In genomic region chrII:2340974-2341373, ce11 we compare ENCODE assay signal across 8 worm cellular contexts.
TF ChIP-seq lines count a peak whose summit lies in the region.

No protein-coding gene starts in this region.

TF ChIP-seq in whole organism, L1 larva, 84 proteins besides CTCF, POLR2A, EP300 and RAD21 (continues in another document):
- no peak for TF ChIP-seq dpl-1 (GFP tag; optimal IDR thresholded peaks at IDR 0.05; lab: Kevin White, UChicago)
- TF ChIP-seq fkh-8 (tag; optimal IDR thresholded peaks at IDR 0.05; lab: Kevin White, UChicago): no peak
- peak; percentile 6 for TF ChIP-seq snu-23 (GFP tag; optimal IDR thresholded peaks at IDR 0.05; lab: Kevin White, UChicago)
- peak; percentile 78 for TF ChIP-seq rnt-1 (tag; optimal IDR thresholded peaks at IDR 0.05; lab: Kevin White, UChicago)
- TF ChIP-seq nhr-19 (GFP tag; conservative IDR thresholded peaks at IDR 0.05; lab: Robert Waterston, UW): no peak
- TF ChIP-seq lsy-2 (tag; optimal IDR thresholded peaks at IDR 0.05; lab: Kevin White, UChicago): peak in 1 of 2 experiments; percentile 10
- TF ChIP-seq lin-14 (GFP tag; optimal IDR thresholded peaks at IDR 0.05; lab: Kevin White, UChicago): peak; percentile 61
- no peak for TF ChIP-seq elt-2 (tag; optimal IDR thresholded peaks at IDR 0.05; lab: Kevin White, UChicago)
- no peak for TF ChIP-seq mab-9 (GFP tag; IDR thresholded peaks at IDR 0.05; lab: Robert Waterston, UW)
- no peak for TF ChIP-seq C34B4.2 (tag; optimal IDR thresholded peaks at IDR 0.05; lab: Kevin White, UChicago)
- peak; percentile 4 for TF ChIP-seq F16B12.6 (tag; optimal IDR thresholded peaks at IDR 0.05; lab: Kevin White, UChicago)

TF ChIP-seq in whole organism, L2 larva, 48 proteins besides CTCF, POLR2A, EP300 and RAD21:
- TF ChIP-seq skn-1 (tag; optimal IDR thresholded peaks at IDR 0.05; lab: Kevin White, UChicago): no peak
- TF ChIP-seq unc-55 (GFP tag; optimal IDR thresholded peaks at IDR 0.05; lab: Kevin White, UChicago): peak; percentile 26
- TF ChIP-seq lsy-2 (tag; optimal IDR thresholded peaks at IDR 0.05; lab: Kevin White, UChicago): peak in 1 of 2 experiments; percentile 38
- peak; percentile 14 for TF ChIP-seq crh-2 (tag; optimal IDR thresholded peaks at IDR 0.05; lab: Kevin White, UChicago)

TF ChIP-seq in whole organism, L3 larva, 47 proteins besides CTCF, POLR2A, EP300 and RAD21 (continues in another document):
- TF ChIP-seq egl-5 (tag; optimal IDR thresholded peaks at IDR 0.05; lab: Kevin White, UChicago): no peak
- no peak for TF ChIP-seq ceh-28 (tag; optimal IDR thresholded peaks at IDR 0.05; lab: Kevin White, UChicago)
- TF ChIP-seq nhr-12 (tag; optimal IDR thresholded peaks at IDR 0.05; lab: Kevin White, UChicago): no peak
- no peak for TF ChIP-seq nhr-67 (tag; optimal IDR thresholded peaks at IDR 0.05; lab: Kevin White, UChicago)
- peak; percentile 14 for TF ChIP-seq nfya-1 (tag; optimal IDR thresholded peaks at IDR 0.05; lab: Kevin White, UChicago; ENCODE audit: insufficient read depth)
- TF ChIP-seq elt-3 (tag; optimal IDR thresholded peaks at IDR 0.05; lab: Kevin White, UChicago): no peak
- peak; percentile 42 for TF ChIP-seq hmg-11 (tag; optimal IDR thresholded peaks at IDR 0.05; lab: Kevin White, UChicago)
- TF ChIP-seq ceh-82 (tag; optimal IDR thresholded peaks at IDR 0.05; lab: Kevin White, UChicago): no peak
- no peak for TF ChIP-seq pqm-1 (tag; optimal IDR thresholded peaks at IDR 0.05; lab: Kevin White, UChicago)
- TF ChIP-seq ztf-4 (tag; optimal IDR thresholded peaks at IDR 0.05; lab: Kevin White, UChicago): no peak
- no peak for TF ChIP-seq lin-39 (tag; optimal IDR thresholded peaks at IDR 0.05; lab: Kevin White, UChicago)
- TF ChIP-seq elt-2 (tag; optimal IDR thresholded peaks at IDR 0.05; lab: Kevin White, UChicago): peak; percentile 5
- TF ChIP-seq elt-1 (tag; optimal IDR thresholded peaks at IDR 0.05; lab: Kevin White, UChicago): no peak
- TF ChIP-seq unc-62 (GFP tag; optimal IDR thresholded peaks at IDR 0.05; lab: Kevin White, UChicago): no peak

TF ChIP-seq in whole organism, L4 larva, 104 proteins besides CTCF, POLR2A, EP300 and RAD21 (continues in another document):
- no peak for TF ChIP-seq daf-16 (GFP tag; optimal IDR thresholded peaks at IDR 0.05; lab: Kevin White, UChicago)
- peak; percentile 17 for TF ChIP-seq daf-16 (tag; optimal IDR thresholded peaks at IDR 0.05; lab: Kevin White, UChicago)
- TF ChIP-seq R02D3.7 (tag; optimal IDR thresholded peaks at IDR 0.05; lab: Kevin White, UChicago): peak; percentile 23
- no peak for TF ChIP-seq gei-8 (GFP tag; optimal IDR thresholded peaks at IDR 0.05; lab: Kevin White, UChicago)
- peak; percentile 76 for TF ChIP-seq aha-1 (tag; lab: Kevin White, UChicago)
- TF ChIP-seq lin-38 (GFP tag; IDR thresholded peaks at IDR 0.05; lab: Robert Waterston, UW): no peak
- no peak for TF ChIP-seq fkh-10 (GFP tag; optimal IDR thresholded peaks at IDR 0.05; lab: Kevin White, UChicago)
- no peak for TF ChIP-seq lir-3 (tag; optimal IDR thresholded peaks at IDR 0.05; lab: Kevin White, UChicago)
- no peak for TF ChIP-seq zip-11 (GFP tag; IDR thresholded peaks at IDR 0.05; lab: Robert Waterston, UW)
- TF ChIP-seq hlh-30 (tag; optimal IDR thresholded peaks at IDR 0.05; lab: Kevin White, UChicago; ENCODE audit: insufficient read depth): peak; percentile 22
- TF ChIP-seq lsy-2 (tag; optimal IDR thresholded peaks at IDR 0.05; lab: Kevin White, UChicago): peak in 1 of 2 experiments; percentile 38
- TF ChIP-seq hmg-1.1 (GFP tag; IDR thresholded peaks at IDR 0.05; lab: Robert Waterston, UW): 0 out of 2 replicates have a peak, but pooled peaks have one; percentile 23
- peak; percentile 12 for TF ChIP-seq mes-2 (tag; optimal IDR thresholded peaks at IDR 0.05; lab: Kevin White, UChicago; ENCODE audit: poor library complexity, severe bottlenecking)

TF ChIP-seq in whole organism, early embryonic, 17 proteins besides CTCF, POLR2A, EP300 and RAD21:
- TF ChIP-seq ets-7 (tag; optimal IDR thresholded peaks at IDR 0.05; lab: Kevin White, UChicago): no peak
- no peak for TF ChIP-seq pes-1 (GFP tag; IDR thresholded peaks at IDR 0.05; lab: Robert Waterston, UW)
- TF ChIP-seq F13C5.2 (tag; optimal IDR thresholded peaks at IDR 0.05; lab: Kevin White, UChicago): peak; percentile 15
- TF ChIP-seq B0310.2 (tag; optimal IDR thresholded peaks at IDR 0.05; lab: Kevin White, UChicago): no peak

TF ChIP-seq in whole organism, late embryonic, 69 proteins besides CTCF, POLR2A, EP300 and RAD21:
- no peak for TF ChIP-seq tbx-7 (tag; optimal IDR thresholded peaks at IDR 0.05; lab: Kevin White, UChicago)
- TF ChIP-seq nhr-11 (tag; optimal IDR thresholded peaks at IDR 0.05; lab: Kevin White, UChicago): no peak
- peak; percentile 92 for TF ChIP-seq rnt-1 (tag; optimal IDR thresholded peaks at IDR 0.05; lab: Kevin White, UChicago)
- TF ChIP-seq ceh-19 (GFP tag; optimal IDR thresholded peaks at IDR 0.05; lab: Kevin White, UChicago): no peak
- TF ChIP-seq hlh-15 (tag; optimal IDR thresholded peaks at IDR 0.05; lab: Kevin White, UChicago): no peak
- TF ChIP-seq nfya-1 (tag; optimal IDR thresholded peaks at IDR 0.05; lab: Kevin White, UChicago): peak; percentile 28

TF ChIP-seq in whole organism, mixed stage, embryonic, 35 proteins besides CTCF, POLR2A, EP300 and RAD21:
- TF ChIP-seq lin-13 (tag; optimal IDR thresholded peaks at IDR 0.05; lab: Kevin White, UChicago): no peak
- TF ChIP-seq ces-1 (GFP tag; optimal IDR thresholded peaks at IDR 0.05; lab: Kevin White, UChicago): peak; percentile 26
- TF ChIP-seq M03D4.4 (tag; optimal IDR thresholded peaks at IDR 0.05; lab: Kevin White, UChicago): no peak
- no peak for TF ChIP-seq elt-3 (tag; optimal IDR thresholded peaks at IDR 0.05; lab: Kevin White, UChicago)
- no peak for TF ChIP-seq nhr-76 (tag; optimal IDR thresholded peaks at IDR 0.05; lab: Kevin White, UChicago)
- TF ChIP-seq hlh-1 (tag; optimal IDR thresholded peaks at IDR 0.05; lab: Kevin White, UChicago): peak; percentile 37

TF ChIP-seq in whole organism, young adult, 124 proteins besides CTCF, POLR2A, EP300 and RAD21:
- TF ChIP-seq hmg-1.2 (GFP tag; IDR thresholded peaks at IDR 0.05; lab: Robert Waterston, UW) (peak; percentile 47; the same call in 1 of the 2 replicates), snpc-3.4 (tag; optimal IDR thresholded peaks at IDR 0.05; lab: Kevin White, UChicago) (no peak), zfh-2 (GFP tag; conservative IDR thresholded peaks at IDR 0.05; lab: Robert Waterston, UW) (no peak), B0261.1 (tag; optimal IDR thresholded peaks at IDR 0.05; lab: Kevin White, UChicago) (no peak)
